Worm (Caenorhabditis elegans): Measurements from ENCODE around the gene pqn-51.

ce11 chrV:5023355-5023754 lies 26.1 kb upstream of the pqn-51 start:
- TF ChIP-seq flt-1 (GFP tag; IDR thresholded peaks at IDR 0.05) (no peak), ref-1 (GFP tag; conservative IDR thresholded peaks at IDR 0.05) (no peak), ztf-23 (GFP tag; IDR thresholded peaks at IDR 0.05) (no peak), cog-1 (tag; optimal IDR thresholded peaks at IDR 0.05) (no peak), ztf-29 (GFP tag; IDR thresholded peaks at IDR 0.05) (no peak), T22C8.4 (GFP tag; IDR thresholded peaks at IDR 0.05) (no peak)

All from whole organism, midembryonic.